Fruit fly (Drosophila melanogaster) whole organism, embryonic: ENCODE data around the gene Adck5.

ENCODE experiments used
- Atf6 ChIP-seq: fragments of 200-800 bp; sonication (Bioruptor generic); IDR thresholded peaks from 2 replicates; pipeline ENCODE4 v1.3.6; 2022; ENCODE audit warnings: missing biosample characterization, missing genetic modification characterization
- B-H2 ChIP-seq: fragments of 200-800 bp; sonication (Bioruptor generic); optimal IDR thresholded peaks from 2 replicates; lab custom pipeline; 2018; ENCODE audit warnings: missing biosample characterization, mild to moderate bottlenecking, missing genetic modification characterization
- BEAF-32 ChIP-seq: fragments of 200-800 bp; sonication (Bioruptor generic); optimal IDR thresholded peaks from 3 replicates; lab custom pipeline; 2017; ENCODE audit warnings: missing biosample characterization, missing genetic modification characterization, mild to moderate bottlenecking, moderate library complexity, missing genetic modification reagents
- CG10267 ChIP-seq: fragments of 200-800 bp; sonication (Bioruptor generic); optimal IDR thresholded peaks from 2 replicates; lab custom pipeline; 2018; ENCODE audit warnings: missing biosample characterization, mild to moderate bottlenecking, missing genetic modification characterization, moderate library complexity
- CG10321 ChIP-seq: fragments of 200-800 bp; sonication (Bioruptor generic); IDR thresholded peaks from 2 replicates; pipeline ENCODE4 v1.3.6; 2022; ENCODE audit warnings: missing biosample characterization, missing genetic modification characterization
- CG11504 ChIP-seq: fragments of 200-800 bp; sonication (Bioruptor generic); optimal IDR thresholded peaks from 3 replicates; lab custom pipeline; 2019; ENCODE audit warnings: missing biosample characterization, mild to moderate bottlenecking, missing genetic modification characterization, moderate library complexity
- CG12104 ChIP-seq: fragments of 200-800 bp; sonication (Bioruptor generic); optimal IDR thresholded peaks from 3 replicates; lab custom pipeline; 2016; ENCODE audit warnings: missing biosample characterization, missing genetic modification characterization
- CG13775 ChIP-seq: fragments of 200-800 bp; sonication (Bioruptor generic); optimal IDR thresholded peaks from 3 replicates; lab custom pipeline; 2017; ENCODE audit warnings: missing biosample characterization, mild to moderate bottlenecking, missing genetic modification characterization
- CG1603 ChIP-seq: fragments of 200-800 bp; sonication (Bioruptor generic); optimal IDR thresholded peaks from 2 replicates; lab custom pipeline; 2019; ENCODE audit warnings: missing biosample characterization, mild to moderate bottlenecking, missing genetic modification characterization, moderate library complexity
- CG1647 ChIP-seq: fragments of 200-800 bp; sonication (Bioruptor generic); optimal IDR thresholded peaks from 3 replicates; lab custom pipeline; 2016; ENCODE audit warnings: missing biosample characterization, missing genetic modification characterization
- CG34376 ChIP-seq: fragments of 200-800 bp; sonication (Bioruptor generic); optimal IDR thresholded peaks from 2 replicates; lab custom pipeline; 2018; ENCODE audit warnings: missing biosample characterization, mild to moderate bottlenecking, missing genetic modification characterization
- CG7745 ChIP-seq: fragments of 200-800 bp; sonication (Bioruptor generic); optimal IDR thresholded peaks from 2 replicates; lab custom pipeline; 2018; ENCODE audit warnings: missing biosample characterization, mild to moderate bottlenecking, missing genetic modification characterization, moderate library complexity
- CG7928 ChIP-seq: fragments of 200-800 bp; sonication (Bioruptor generic); optimal IDR thresholded peaks from 2 replicates; lab custom pipeline; 2017; ENCODE audit warnings: missing biosample characterization, mild to moderate bottlenecking, missing genetic modification characterization
- CG8290 ChIP-seq, 3 experiments: fragments of 200-800 bp; sonication (Bioruptor generic); optimal IDR thresholded peaks; 2 replicates each; lab custom pipeline; 2016 to 2019; ENCODE audit warnings: missing biosample characterization in 3 of 3, missing genetic modification characterization in 3 of 3, mild to moderate bottlenecking in 2 of 3, moderate library complexity in 1 of 3
- Dek ChIP-seq: fragments of 200-800 bp; sonication (Bioruptor generic); optimal IDR thresholded peaks from 3 replicates; lab custom pipeline; 2019; ENCODE audit warnings: missing biosample characterization, mild to moderate bottlenecking, missing genetic modification characterization, moderate library complexity
- Elba2 ChIP-seq: fragments of 200-800 bp; sonication (Bioruptor generic); optimal IDR thresholded peaks from 3 replicates; lab custom pipeline; 2016; ENCODE audit warnings: missing biosample characterization, missing genetic modification characterization
- Max ChIP-seq: fragments of 200-800 bp; sonication (Bioruptor generic); optimal IDR thresholded peaks from 2 replicates; lab custom pipeline; 2016; ENCODE audit warnings: missing biosample characterization, mild to moderate bottlenecking, missing genetic modification characterization
- Nf-YC ChIP-seq: fragments of 200-800 bp; optimal IDR thresholded peaks from 3 replicates; lab custom pipeline; 2019; ENCODE audit warnings: missing biosample characterization, mild to moderate bottlenecking, missing genetic modification characterization, moderate library complexity
- Oli ChIP-seq: fragments of 200-800 bp; sonication (Bioruptor generic); optimal IDR thresholded peaks from 2 replicates; lab custom pipeline; 2018; ENCODE audit warnings: missing biosample characterization, mild to moderate bottlenecking, missing genetic modification characterization, moderate library complexity
- Rx ChIP-seq: fragments of 200-800 bp; sonication (Bioruptor generic); IDR thresholded peaks from 2 replicates; pipeline ENCODE4 v1.3.6; 2022; ENCODE audit warnings: missing biosample characterization, missing genetic modification characterization
- Sox100B ChIP-seq: fragments of 200-800 bp; sonication (Bioruptor generic); optimal IDR thresholded peaks from 3 replicates; lab custom pipeline; 2018; ENCODE audit warnings: missing biosample characterization, mild to moderate bottlenecking, missing genetic modification characterization
- Taf1 ChIP-seq: fragments of 200-800 bp; sonication (Bioruptor generic); IDR thresholded peaks from 2 replicates; pipeline ENCODE4 v1.3.6; 2022; ENCODE audit warnings: missing biosample characterization, missing genetic modification characterization
- cad ChIP-seq: fragments of >200 bp; optimal IDR thresholded peaks from 2 replicates; lab custom pipeline; 2017; ENCODE audit warnings: missing biosample characterization, missing genetic modification characterization
- chinmo ChIP-seq: fragments of 200-800 bp; sonication (Bioruptor generic); IDR thresholded peaks from 4 replicates; pipeline ENCODE4 v1.3.6; 2022; ENCODE audit warnings: missing biosample characterization, missing genetic modification characterization; ENCODE audit not compliant: partially characterized antibody
- chn ChIP-seq: fragments of 200-800 bp; sonication (Bioruptor generic); optimal IDR thresholded peaks from 2 replicates; lab custom pipeline; 2016; ENCODE audit warnings: missing biosample characterization, missing genetic modification characterization
- da ChIP-seq: fragments of 200-800 bp; sonication (Bioruptor generic); optimal IDR thresholded peaks from 2 replicates; lab custom pipeline; 2016; ENCODE audit warnings: missing biosample characterization, missing genetic modification characterization
- dimm ChIP-seq: fragments of 200-800 bp; sonication (Bioruptor generic); IDR thresholded peaks from 2 replicates; pipeline ENCODE4 v1.3.6; 2022; ENCODE audit warnings: missing biosample characterization, missing genetic modification characterization
- ewg ChIP-seq: fragments of 200-800 bp; sonication (Bioruptor generic); optimal IDR thresholded peaks from 3 replicates; lab custom pipeline; 2017; ENCODE audit warnings: mild to moderate bottlenecking, missing biosample characterization, missing genetic modification reagents, missing genetic modification characterization
- eyg ChIP-seq: fragments of 200-800 bp; sonication (Bioruptor generic); optimal IDR thresholded peaks from 3 replicates; lab custom pipeline; 2016; ENCODE audit warnings: missing biosample characterization, missing genetic modification characterization
- gem ChIP-seq: fragments of 200-800 bp; sonication (Bioruptor generic); optimal IDR thresholded peaks from 2 replicates; lab custom pipeline; 2019; ENCODE audit warnings: missing biosample characterization, mild to moderate bottlenecking, missing genetic modification characterization, moderate library complexity
- ind ChIP-seq: fragments of 200-800 bp; sonication (Bioruptor generic); optimal IDR thresholded peaks from 3 replicates; lab custom pipeline; 2016; ENCODE audit warnings: missing biosample characterization, missing genetic modification characterization
- kay ChIP-seq: fragments of 200-800 bp; sonication (Bioruptor generic); optimal IDR thresholded peaks from 2 replicates; lab custom pipeline; 2016; ENCODE audit warnings: missing biosample characterization, missing genetic modification characterization
- nerfin-1 ChIP-seq: fragments of 200-800 bp; sonication (Bioruptor generic); optimal IDR thresholded peaks from 3 replicates; lab custom pipeline; 2019; ENCODE audit warnings: missing biosample characterization, mild to moderate bottlenecking, missing genetic modification characterization, moderate library complexity
- nom ChIP-seq: fragments of 200-800 bp; sonication (Bioruptor generic); optimal IDR thresholded peaks from 2 replicates; lab custom pipeline; 2017; ENCODE audit warnings: missing biosample characterization, missing genetic modification characterization, mild to moderate bottlenecking, moderate library complexity, missing genetic modification reagents
- odd ChIP-seq: fragments of 200-800 bp; sonication (Bioruptor generic); optimal IDR thresholded peaks from 2 replicates; lab custom pipeline; 2017; ENCODE audit warnings: missing biosample characterization, mild to moderate bottlenecking, missing genetic modification characterization
- pfk ChIP-seq: fragments of 200-800 bp; sonication (Bioruptor generic); optimal IDR thresholded peaks from 2 replicates; lab custom pipeline; 2018; ENCODE audit warnings: missing biosample characterization, mild to moderate bottlenecking, missing genetic modification characterization, moderate library complexity
- pho ChIP-seq: fragments of 200-800 bp; sonication (Bioruptor generic); optimal IDR thresholded peaks from 2 replicates; lab custom pipeline; 2016; ENCODE audit warnings: missing biosample characterization, missing genetic modification characterization
- sc ChIP-seq, 3 experiments: fragments of >200 bp in 2 of 3; fragments of 200-800 bp in 1 of 3; sonication (Bioruptor generic) in 1 of 3; optimal IDR thresholded peaks; 2 replicates in 2 of 3; 3 replicates in 1 of 3; lab custom pipeline; 2017; ENCODE audit warnings: mild to moderate bottlenecking in 1 of 3, missing biosample characterization in 1 of 3, missing genetic modification characterization in 1 of 3, missing genetic modification reagents in 1 of 3
- scrt ChIP-seq: fragments of 200-800 bp; sonication (Bioruptor generic); optimal IDR thresholded peaks from 2 replicates; lab custom pipeline; 2018; ENCODE audit warnings: missing biosample characterization, mild to moderate bottlenecking, missing genetic modification characterization, moderate library complexity
- sd ChIP-seq: fragments of 200-800 bp; sonication (Bioruptor generic); optimal IDR thresholded peaks from 3 replicates; lab custom pipeline; 2018; ENCODE audit warnings: missing biosample characterization, mild to moderate bottlenecking, missing genetic modification characterization, moderate library complexity
- slp2 ChIP-seq: fragments of 200-800 bp; sonication (Bioruptor generic); optimal IDR thresholded peaks from 2 replicates; lab custom pipeline; 2016; ENCODE audit warnings: missing biosample characterization, missing genetic modification characterization
- sna ChIP-seq: fragments of 200-800 bp; sonication (Bioruptor generic); IDR thresholded peaks from 2 replicates; pipeline ENCODE4 v1.3.6; 2022; ENCODE audit warnings: missing biosample characterization, missing genetic modification characterization; ENCODE audit not compliant: partially characterized antibody
- ssp ChIP-seq: fragments of 200-800 bp; sonication (Bioruptor generic); IDR thresholded peaks from 2 replicates; pipeline ENCODE4 v1.3.6; 2022; ENCODE audit warnings: missing biosample characterization, missing genetic modification characterization
- sug ChIP-seq: fragments of 200-800 bp; optimal IDR thresholded peaks from 2 replicates; lab custom pipeline; 2019; ENCODE audit warnings: missing biosample characterization, mild to moderate bottlenecking, missing genetic modification characterization, moderate library complexity
- tna ChIP-seq: fragments of 200-800 bp; sonication (Bioruptor generic); IDR thresholded peaks from 2 replicates; pipeline ENCODE4 v1.3.6; 2022; ENCODE audit warnings: missing biosample characterization, missing genetic modification characterization; ENCODE audit not compliant: partially characterized antibody
- trem ChIP-seq: fragments of 200-800 bp; optimal IDR thresholded peaks from 3 replicates; lab custom pipeline; 2019; ENCODE audit warnings: missing biosample characterization, mild to moderate bottlenecking, missing genetic modification characterization, moderate library complexity
- zen2 ChIP-seq: fragments of 200-800 bp; sonication (Bioruptor generic); IDR thresholded peaks from 3 replicates; pipeline ENCODE4 v1.3.6; 2022; ENCODE audit warnings: missing biosample characterization, missing genetic modification characterization; ENCODE audit not compliant: partially characterized antibody

Gene Adck5

dm6 chr3L:11214406-11215243, 45.0 kb downstream of the Adck5 start, which contains the start of gene CG42671 (continued):
- TF ChIP-seq BEAF-32 (GFP tag; lab: Kevin White, UChicago): peak; percentile 16
- TF ChIP-seq Oli (tag; lab: Kevin White, UChicago): no peak
- TF ChIP-seq odd: no peak
- no peak for TF ChIP-seq Max (GFP tag; lab: Kevin White, UChicago)
- TF ChIP-seq eyg (GFP tag; lab: Kevin White, UChicago): no peak
- TF ChIP-seq Nf-YC (tag; lab: Kevin White, UChicago): peak; percentile 46
- peak; percentile 40 for TF ChIP-seq B-H2
- peak; percentile 58 for TF ChIP-seq CG11504 (tag; lab: Kevin White, UChicago)
- TF ChIP-seq Atf6 (GFP tag; lab: Robert Waterston, UW): no peak
- peak; percentile 86 for TF ChIP-seq CG7928 (GFP tag; lab: Kevin White, UChicago)
- TF ChIP-seq kay (GFP tag; lab: Kevin White, UChicago): no peak
- TF ChIP-seq nerfin-1 (tag; lab: Kevin White, UChicago): peak; percentile 95
- peak; percentile 4 for TF ChIP-seq CG34376 (GFP tag; lab: Kevin White, UChicago)
- TF ChIP-seq ssp: no peak
- peak; percentile 43 for TF ChIP-seq trem (tag; lab: Kevin White, UChicago)
- TF ChIP-seq Taf1 (GFP tag; lab: Robert Waterston, UW): no peak
- TF ChIP-seq sna (GFP tag; lab: Robert Waterston, UW): peak; percentile 25; the same call in 1 of the 2 replicates
- TF ChIP-seq sd (tag; lab: Kevin White, UChicago): peak; percentile 94
- TF ChIP-seq CG12104 (GFP tag; lab: Kevin White, UChicago): no peak
- TF ChIP-seq cad (GFP tag; lab: Kevin White, UChicago): no peak
- TF ChIP-seq CG8290 (GFP tag; optimal IDR thresholded peaks at IDR 0.05; lab: Kevin White, UChicago): no peak
- peak in 1 of 2 experiments; percentile 4 for TF ChIP-seq CG8290 (tag; optimal IDR thresholded peaks at IDR 0.05; lab: Kevin White, UChicago)
- TF ChIP-seq slp2 (GFP tag; lab: Kevin White, UChicago): no peak
- TF ChIP-seq tna: no peak
- peak; percentile 63; the same call in 2 of the 4 replicates for TF ChIP-seq chinmo
- no peak for TF ChIP-seq chn (GFP tag; lab: Kevin White, UChicago)
- TF ChIP-seq pfk (GFP tag; lab: Kevin White, UChicago): no peak
- TF ChIP-seq CG7745 (tag; lab: Kevin White, UChicago): no peak
- TF ChIP-seq zen2: no peak
- TF ChIP-seq dimm (GFP tag; lab: Robert Waterston, UW): no peak
- peak; percentile 84 for TF ChIP-seq Elba2
- no peak for TF ChIP-seq sc (optimal IDR thresholded peaks at IDR 0.05; lab: Kevin White, UChicago)
- TF ChIP-seq sc (GFP tag; optimal IDR thresholded peaks at IDR 0.05; lab: Kevin White, UChicago): no peak
- TF ChIP-seq scrt (GFP tag; lab: Kevin White, UChicago): peak; percentile 28
- TF ChIP-seq Sox100B (GFP tag; lab: Kevin White, UChicago): no peak
- TF ChIP-seq Dek (tag; lab: Kevin White, UChicago): peak; percentile 14
- no peak for TF ChIP-seq CG13775 (GFP tag; lab: Kevin White, UChicago)
- peak; percentile 19 for TF ChIP-seq sug
- peak; percentile 30 for TF ChIP-seq gem
- no peak for TF ChIP-seq pho (GFP tag; lab: Kevin White, UChicago)
- no peak for TF ChIP-seq CG10321 (GFP tag; lab: Robert Waterston, UW)
- no peak for TF ChIP-seq CG1647 (GFP tag; lab: Kevin White, UChicago)
- peak; percentile 19 for TF ChIP-seq ewg (GFP tag; lab: Kevin White, UChicago)
- TF ChIP-seq ind (GFP tag; lab: Kevin White, UChicago): no peak
- no peak for TF ChIP-seq Rx (GFP tag; lab: Robert Waterston, UW)
- TF ChIP-seq da (GFP tag; lab: Kevin White, UChicago): no peak
- TF ChIP-seq CG1603 (tag; lab: Kevin White, UChicago): peak; percentile 17
- TF ChIP-seq CG10267 (tag; lab: Kevin White, UChicago): peak; percentile 38
- peak; percentile 69 for TF ChIP-seq nom (GFP tag; lab: Kevin White, UChicago)
